Worm (Caenorhabditis elegans): ENCODE measurements around the gene igcm-2.

Gene igcm-2

DNA sequence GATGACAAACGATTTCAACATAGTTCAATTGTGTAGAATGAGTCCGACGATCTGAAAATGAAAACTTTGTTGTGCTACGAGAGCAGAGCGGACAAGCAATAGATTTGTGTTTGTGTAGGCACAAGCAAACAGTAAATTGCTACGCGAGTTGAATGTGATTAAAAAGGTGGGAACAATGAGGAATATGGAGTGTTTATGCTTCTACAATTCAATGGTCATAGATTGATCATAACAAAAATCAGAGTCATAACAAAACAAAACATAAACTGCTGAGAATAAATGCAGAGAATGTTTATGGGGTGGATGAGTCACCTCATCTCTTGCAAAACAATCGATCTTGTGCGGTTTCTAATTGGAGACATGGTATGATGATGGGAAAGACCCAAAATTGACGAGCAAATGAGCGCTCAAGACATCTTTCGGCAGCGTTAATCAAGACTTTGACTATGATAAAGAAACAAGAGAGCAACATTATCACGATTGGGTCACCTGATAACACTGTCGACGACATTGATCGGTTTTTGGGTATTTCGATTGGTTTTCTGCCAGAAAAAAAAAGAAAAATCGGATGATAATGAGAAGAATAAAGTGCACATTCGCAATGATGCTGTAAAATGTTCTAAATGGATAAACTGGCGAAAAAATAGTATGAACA is 13.6 kb downstream of the igcm-2 start, which contains the start of gene lmp-1:
Gene lmp-1 (minus strand): TSS at position 51 of the 655 bp plus-strand sequence.
- TF ChIP-seq elt-2 (tag; optimal IDR thresholded peaks at IDR 0.05) (peak; percentile 58), rnt-1 (tag; optimal IDR thresholded peaks at IDR 0.05) (no peak)

DNA sequence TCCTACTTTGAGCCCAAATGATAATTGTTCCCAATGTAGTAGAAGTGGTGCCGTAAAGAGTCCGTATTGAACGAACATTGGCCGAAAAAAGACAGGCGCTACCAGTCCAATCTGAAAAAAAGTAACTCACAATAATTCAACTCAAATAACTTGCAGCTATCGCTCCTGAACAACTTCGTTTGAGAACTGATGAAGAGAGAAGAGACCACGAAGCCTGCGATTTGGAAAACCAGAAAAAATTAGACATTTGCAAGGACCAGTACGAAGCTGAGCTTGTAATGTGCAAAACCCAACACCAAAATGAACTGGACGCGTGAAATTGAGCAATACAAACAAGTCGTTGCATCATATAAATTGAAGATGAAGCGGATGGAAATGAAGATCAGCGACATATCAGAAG is 16.9 kb downstream of the igcm-2 start, which contains the start of gene C03B1.1:
Gene C03B1.1 (plus strand): TSS at position 301 of the 400 bp plus-strand sequence.
- TF ChIP-seq pha-4 (tag; optimal IDR thresholded peaks at IDR 0.05), result no peak
- no peak for TF ChIP-seq ceh-18 (tag; optimal IDR thresholded peaks at IDR 0.05)
- no peak for TF ChIP-seq Y22D7AL.16 (tag; optimal IDR thresholded peaks at IDR 0.05)
- no peak for TF ChIP-seq unc-42 (tag; optimal IDR thresholded peaks at IDR 0.05)
- no peak for TF ChIP-seq ahr-1 (tag; optimal IDR thresholded peaks at IDR 0.05)
- no peak for TF ChIP-seq C08G9.2 (tag; optimal IDR thresholded peaks at IDR 0.05)
- TF ChIP-seq pax-1 (tag; optimal IDR thresholded peaks at IDR 0.05), result no peak
- no peak for TF ChIP-seq odd-2 (tag; optimal IDR thresholded peaks at IDR 0.05)
- no peak for TF ChIP-seq elt-4 (tag; optimal IDR thresholded peaks at IDR 0.05)
- TF ChIP-seq hlh-13 (GFP tag; optimal IDR thresholded peaks at IDR 0.05), result no peak
- TF ChIP-seq ets-4 (tag; optimal IDR thresholded peaks at IDR 0.05), result no peak

ce11 chrX:6373348-6373747 is 18.0 kb downstream of the igcm-2 start, which contains the start of gene C03B1.17:
TSS of gene C03B1.17 (plus strand) at chrX:6373648.
- TF ChIP-seq mec-3 (tag; optimal IDR thresholded peaks at IDR 0.05; ENCODE audit: borderline replicate concordance) (no peak), unc-3 (GFP tag; conservative IDR thresholded peaks at IDR 0.05) (no peak), unc-3 (tag; optimal IDR thresholded peaks at IDR 0.05) (no peak), sox-2 (GFP tag; IDR thresholded peaks at IDR 0.05) (no peak), elt-2 (tag; optimal IDR thresholded peaks at IDR 0.05) (no peak), F13H6.1 (tag; optimal IDR thresholded peaks at IDR 0.05) (no peak), ahr-1 (tag; optimal IDR thresholded peaks at IDR 0.05) (no peak), ceh-22 (tag; optimal IDR thresholded peaks at IDR 0.05) (no peak), hlh-30 (tag; optimal IDR thresholded peaks at IDR 0.05; ENCODE audit: insufficient read depth) (no peak), nhr-232 (tag; optimal IDR thresholded peaks at IDR 0.05) (no peak), pha-2 (tag; optimal IDR thresholded peaks at IDR 0.05) (no peak)

- TF ChIP-seq unc-42 (tag; optimal IDR thresholded peaks at IDR 0.05), result no peak
- TF ChIP-seq eyg-1 (tag; optimal IDR thresholded peaks at IDR 0.05), result peak; percentile 45
- peak; percentile 38 for TF ChIP-seq ceh-2 (tag; optimal IDR thresholded peaks at IDR 0.05)
- no peak for TF ChIP-seq ama-1 (optimal IDR thresholded peaks at IDR 0.05)
- peak; percentile 68 for TF ChIP-seq pha-2 (tag; optimal IDR thresholded peaks at IDR 0.05)
- peak; percentile 12 for TF ChIP-seq npax-4 (tag; optimal IDR thresholded peaks at IDR 0.05)
- no peak for TF ChIP-seq pros-1 (tag; optimal IDR thresholded peaks at IDR 0.05)
- TF ChIP-seq hlh-30 (tag; optimal IDR thresholded peaks at IDR 0.05; ENCODE audit: insufficient read depth), result no peak
- TF ChIP-seq K02D7.2 (tag; optimal IDR thresholded peaks at IDR 0.05), result peak; percentile 29
- TF ChIP-seq tbx-7 (tag; optimal IDR thresholded peaks at IDR 0.05), result no peak
- TF ChIP-seq T23F11.4 (GFP tag; optimal IDR thresholded peaks at IDR 0.05), result peak; percentile 49
- TF ChIP-seq elt-2 (tag; optimal IDR thresholded peaks at IDR 0.05), result peak; percentile 84
- peak; percentile 70 for TF ChIP-seq lin-11 (tag; optimal IDR thresholded peaks at IDR 0.05)
- TF ChIP-seq ceh-6 (GFP tag; optimal IDR thresholded peaks at IDR 0.05), result peak; percentile 70
- TF ChIP-seq unc-55 (GFP tag; optimal IDR thresholded peaks at IDR 0.05), result no peak
- TF ChIP-seq ztf-16 (tag; optimal IDR thresholded peaks at IDR 0.05), result peak; percentile 61
- TF ChIP-seq ttx-3 (tag; optimal IDR thresholded peaks at IDR 0.05), result peak; percentile 80
- TF ChIP-seq odd-2 (tag; optimal IDR thresholded peaks at IDR 0.05), result no peak
- peak; percentile 77 for TF ChIP-seq sox-4 (tag; optimal IDR thresholded peaks at IDR 0.05)
- peak; percentile 7 for TF ChIP-seq ceh-31 (tag; optimal IDR thresholded peaks at IDR 0.05)
- peak; percentile 11 for TF ChIP-seq ceh-30 (tag; optimal IDR thresholded peaks at IDR 0.05)
- TF ChIP-seq fkh-6 (tag; optimal IDR thresholded peaks at IDR 0.05), result peak; percentile 6
- peak; percentile 59 for TF ChIP-seq hlh-8 (tag; optimal IDR thresholded peaks at IDR 0.05)
- TF ChIP-seq ref-2 (tag; optimal IDR thresholded peaks at IDR 0.05), result peak; percentile 48
- peak; percentile 5 for TF ChIP-seq ceh-18 (tag; optimal IDR thresholded peaks at IDR 0.05)
- peak; percentile 70 for TF ChIP-seq sdc-2 (tag; optimal IDR thresholded peaks at IDR 0.05)
- TF ChIP-seq sox-2 (GFP tag; IDR thresholded peaks at IDR 0.05), result peak; percentile 68
- TF ChIP-seq fkh-10 (GFP tag; optimal IDR thresholded peaks at IDR 0.05), result no peak
- TF ChIP-seq F13H6.1 (tag; optimal IDR thresholded peaks at IDR 0.05), result peak; percentile 17
- peak; percentile 55 for TF ChIP-seq ceh-48 (tag; optimal IDR thresholded peaks at IDR 0.05)
Observed at ce11 chrX:6371192-6372116, 19.9 kb downstream of the igcm-2 start.

Measured in whole organism, late embryonic.